Fruit fly (Drosophila melanogaster) whole organism, embryonic: ENCODE measurements around the gene D12.
A peak's percentile ranks its signal among the peaks of the same experiment; 100 is the strongest.

Experiments
- Antp ChIP-seq: fragments of 200-800 bp; sonication (Bioruptor generic); optimal IDR thresholded peaks from 3 replicates; lab custom pipeline; 2016; ENCODE audit warnings: missing biosample characterization, missing genetic modification characterization
- CG13894 ChIP-seq: fragments of 200-800 bp; sonication (Bioruptor generic); optimal IDR thresholded peaks from 3 replicates; lab custom pipeline; 2018; ENCODE audit warnings: missing biosample characterization, mild to moderate bottlenecking, missing genetic modification characterization, moderate library complexity
- CG1832 ChIP-seq: fragments of 200-800 bp; sonication (Bioruptor generic); optimal IDR thresholded peaks from 2 replicates; lab custom pipeline; 2017; ENCODE audit warnings: missing biosample characterization, mild to moderate bottlenecking, missing genetic modification characterization, inconsistent platforms
- CG4360 ChIP-seq: fragments of 200-800 bp; sonication (Bioruptor generic); IDR thresholded peaks from 2 replicates; pipeline ENCODE4 v1.3.6; 2022; ENCODE audit warnings: missing biosample characterization, missing genetic modification characterization
- CG4617 ChIP-seq: fragments of 200-800 bp; sonication (Bioruptor generic); optimal IDR thresholded peaks from 3 replicates; lab custom pipeline; 2016; ENCODE audit warnings: missing biosample characterization, missing genetic modification characterization, borderline replicate concordance
- CG7786 ChIP-seq: fragments of 200-800 bp; sonication (Bioruptor generic); optimal IDR thresholded peaks from 2 replicates; lab custom pipeline; 2016; ENCODE audit warnings: missing biosample characterization, missing genetic modification characterization
- CG7987 ChIP-seq: fragments of 200-800 bp; sonication (Bioruptor generic); optimal IDR thresholded peaks from 2 replicates; lab custom pipeline; 2018; ENCODE audit warnings: missing biosample characterization, mild to moderate bottlenecking, missing genetic modification characterization, moderate library complexity
- D ChIP-seq, 2 experiments: fragments of 200-800 bp in 1 of 2; fragments of >200 bp in 1 of 2; sonication (Bioruptor generic) in 1 of 2; optimal IDR thresholded peaks; 2 replicates in 1 of 2; 3 replicates in 1 of 2; lab custom pipeline; 2017; ENCODE audit warnings: mild to moderate bottlenecking in 1 of 2, missing biosample characterization in 1 of 2, missing genetic modification characterization in 1 of 2, missing genetic modification reagents in 1 of 2
- Deaf1 ChIP-seq: fragments of 200-800 bp; optimal IDR thresholded peaks from 3 replicates; lab custom pipeline; 2019; ENCODE audit warnings: missing biosample characterization, mild to moderate bottlenecking, missing genetic modification characterization, moderate library complexity
- Kr ChIP-seq: fragments of 200-800 bp; sonication (Bioruptor generic); optimal IDR thresholded peaks from 2 replicates; lab custom pipeline; 2017; ENCODE audit warnings: missing biosample characterization, mild to moderate bottlenecking, missing genetic modification characterization
- Med ChIP-seq: fragments of 200-800 bp; sonication (Bioruptor generic); peaks from one replicate; lab custom pipeline; 2016; ENCODE audit warnings: missing biosample characterization, missing genetic modification characterization, mild to moderate bottlenecking, inconsistent platforms, moderate library complexity
- NFAT ChIP-seq: fragments of 200-800 bp; sonication (Bioruptor generic); IDR thresholded peaks from 2 replicates; pipeline ENCODE4 v1.3.6; 2022; ENCODE audit warnings: missing biosample characterization, missing genetic modification characterization
- Rfx ChIP-seq: fragments of 200-800 bp; sonication (Bioruptor generic); IDR thresholded peaks from 2 replicates; pipeline ENCODE4 v1.3.6; 2022; ENCODE audit warnings: missing biosample characterization, missing genetic modification characterization
- Sin3A ChIP-seq: fragments of >200 bp; optimal IDR thresholded peaks from 2 replicates; lab custom pipeline; 2018
- Trl ChIP-seq, 3 experiments: fragments of >200 bp in 2 of 3; fragments of 200-800 bp in 1 of 3; sonication (Bioruptor generic) in 1 of 3; optimal IDR thresholded peaks; 2 replicates in 1 of 3; 3 replicates in 2 of 3; lab custom pipeline; 2016 to 2017; ENCODE audit warnings: missing biosample characterization in 1 of 3, missing genetic modification characterization in 1 of 3
- ap ChIP-seq: fragments of 200-800 bp; sonication (Bioruptor generic); IDR thresholded peaks from 2 replicates; pipeline ENCODE4 v1.3.6; 2022; ENCODE audit warnings: missing biosample characterization, missing genetic modification characterization
- bsh ChIP-seq, 2 experiments: fragments of 200-800 bp; sonication (Bioruptor generic); optimal IDR thresholded peaks; 2 replicates each; lab custom pipeline; 2017 to 2018; ENCODE audit warnings: mild to moderate bottlenecking in 2 of 2, missing biosample characterization in 2 of 2, missing genetic modification characterization in 2 of 2, moderate library complexity in 1 of 2
- cato ChIP-seq: fragments of 200-800 bp; sonication (Bioruptor generic); optimal IDR thresholded peaks from 2 replicates; lab custom pipeline; 2016; ENCODE audit warnings: missing biosample characterization, missing genetic modification characterization, borderline replicate concordance
- chinmo ChIP-seq: fragments of 200-800 bp; sonication (Bioruptor generic); IDR thresholded peaks from 4 replicates; pipeline ENCODE4 v1.3.6; 2022; ENCODE audit warnings: missing biosample characterization, missing genetic modification characterization; ENCODE audit not compliant: partially characterized antibody
- crol ChIP-seq: fragments of 200-800 bp; sonication (Bioruptor generic); IDR thresholded peaks from 2 replicates; pipeline ENCODE4 v1.3.6; 2022; ENCODE audit warnings: missing biosample characterization, missing genetic modification characterization
- cwo ChIP-seq: fragments of 200-800 bp; sonication (Bioruptor generic); optimal IDR thresholded peaks from 3 replicates; lab custom pipeline; 2017; ENCODE audit warnings: missing biosample characterization, missing genetic modification characterization, mild to moderate bottlenecking, moderate library complexity, missing genetic modification reagents
- dm ChIP-seq: fragments of 200-800 bp; sonication (Bioruptor generic); optimal IDR thresholded peaks from 3 replicates; lab custom pipeline; 2016; ENCODE audit warnings: missing biosample characterization, missing genetic modification characterization
- dpn ChIP-seq, 2 experiments: fragments of 200-800 bp; sonication (Bioruptor generic); optimal IDR thresholded peaks; 3 replicates each; lab custom pipeline; 2016; ENCODE audit warnings: missing biosample characterization in 2 of 2, missing genetic modification characterization in 2 of 2
- ewg ChIP-seq: fragments of 200-800 bp; sonication (Bioruptor generic); optimal IDR thresholded peaks from 3 replicates; lab custom pipeline; 2017; ENCODE audit warnings: mild to moderate bottlenecking, missing biosample characterization, missing genetic modification reagents, missing genetic modification characterization
- lbe ChIP-seq: fragments of 200-800 bp; sonication (Bioruptor generic); optimal IDR thresholded peaks from 2 replicates; lab custom pipeline; 2016; ENCODE audit warnings: missing biosample characterization, mild to moderate bottlenecking, missing genetic modification characterization
- nerfin-1 ChIP-seq: fragments of 200-800 bp; sonication (Bioruptor generic); optimal IDR thresholded peaks from 3 replicates; lab custom pipeline; 2019; ENCODE audit warnings: missing biosample characterization, mild to moderate bottlenecking, missing genetic modification characterization, moderate library complexity
- pan ChIP-seq, 4 experiments: fragments of >200 bp in 3 of 4; fragments of 200-800 bp in 1 of 4; sonication (Bioruptor generic) in 1 of 4; optimal IDR thresholded peaks in 3 of 4; IDR thresholded peaks in 1 of 4; 2 replicates each; pipeline versions ENCODE4 v1.3.6 to Lab custom; 2017 to 2022; ENCODE audit warnings: missing biosample characterization in 2 of 4, missing genetic modification characterization in 2 of 4, mixed read lengths in 1 of 4
- pros ChIP-seq: fragments of 200-800 bp; sonication (Bioruptor generic); optimal IDR thresholded peaks from 3 replicates; lab custom pipeline; 2019; ENCODE audit warnings: missing biosample characterization, mild to moderate bottlenecking, missing genetic modification characterization, moderate library complexity
- psq ChIP-seq: fragments of 200-800 bp; sonication (Bioruptor generic); optimal IDR thresholded peaks from 2 replicates; lab custom pipeline; 2017; ENCODE audit warnings: missing biosample characterization, missing genetic modification characterization
- scrt ChIP-seq: fragments of 200-800 bp; sonication (Bioruptor generic); optimal IDR thresholded peaks from 2 replicates; lab custom pipeline; 2018; ENCODE audit warnings: missing biosample characterization, mild to moderate bottlenecking, missing genetic modification characterization, moderate library complexity
- sd ChIP-seq: fragments of 200-800 bp; sonication (Bioruptor generic); optimal IDR thresholded peaks from 3 replicates; lab custom pipeline; 2018; ENCODE audit warnings: missing biosample characterization, mild to moderate bottlenecking, missing genetic modification characterization, moderate library complexity
- sens ChIP-seq: fragments of 200-800 bp; sonication (Bioruptor generic); peaks from one replicate; lab custom pipeline; 2016; ENCODE audit warnings: missing biosample characterization, missing genetic modification characterization
- seq ChIP-seq: fragments of 200-800 bp; sonication (Bioruptor generic); IDR thresholded peaks from 2 replicates; pipeline ENCODE4 v1.3.6; 2022; ENCODE audit warnings: missing biosample characterization, missing genetic modification characterization
- slbo ChIP-seq: fragments of 200-800 bp; sonication (Bioruptor generic); IDR thresholded peaks from 2 replicates; pipeline ENCODE4 v1.3.6; 2022; ENCODE audit warnings: missing biosample characterization, missing genetic modification characterization
- trem ChIP-seq: fragments of 200-800 bp; optimal IDR thresholded peaks from 3 replicates; lab custom pipeline; 2019; ENCODE audit warnings: missing biosample characterization, mild to moderate bottlenecking, missing genetic modification characterization, moderate library complexity
- z ChIP-seq: fragments of 200-800 bp; sonication (Bioruptor generic); IDR thresholded peaks from 3 replicates; pipeline ENCODE4 v1.3.6; 2022; ENCODE audit warnings: missing biosample characterization, missing genetic modification characterization
- zen2 ChIP-seq: fragments of 200-800 bp; sonication (Bioruptor generic); IDR thresholded peaks from 3 replicates; pipeline ENCODE4 v1.3.6; 2022; ENCODE audit warnings: missing biosample characterization, missing genetic modification characterization; ENCODE audit not compliant: partially characterized antibody

D12 gene

dm6 chr2L:8425962-8426759 is 11.0 kb downstream of the D12 start (continued):
- no peak for TF ChIP-seq cato (GFP tag; lab: Kevin White, UChicago)

dm6 chr2L:8425212-8425611 is 12.0 kb downstream of the D12 start:
- TF ChIP-seq Trl (optimal IDR thresholded peaks at IDR 0.05; lab: Kevin White, UChicago) (peak in 1 of 2 experiments; percentile 15), Trl (GFP tag; optimal IDR thresholded peaks at IDR 0.05; lab: Kevin White, UChicago) (no peak), sens (GFP tag; lab: Kevin White, UChicago) (peak; percentile 12), Med (GFP tag; lab: Kevin White, UChicago) (peak; percentile 31), CG7987 (GFP tag; lab: Kevin White, UChicago) (no peak)

dm6 chr2L:8424662-8425208 is 12.4 kb downstream of the D12 start:
- peak; percentile 44; the same call in 1 of the 3 replicates for TF ChIP-seq z (GFP tag; lab: Robert Waterston, UW)
- peak; percentile 27 for TF ChIP-seq CG1832 (GFP tag; lab: Kevin White, UChicago)
- TF ChIP-seq zen2 (GFP tag; lab: Robert Waterston, UW) = peak; percentile 11; the same call in 1 of the 3 replicates
- no peak for TF ChIP-seq dm (GFP tag; lab: Kevin White, UChicago)
- TF ChIP-seq CG13894 (tag; lab: Kevin White, UChicago) = peak; percentile 87
- 0 out of 4 replicates have a peak, but pooled peaks have one; percentile 13 for TF ChIP-seq chinmo
- TF ChIP-seq dpn (GFP tag; optimal IDR thresholded peaks at IDR 0.05; lab: Kevin White, UChicago) = no peak
- TF ChIP-seq nerfin-1 (tag; lab: Kevin White, UChicago) = peak; percentile 55
- TF ChIP-seq CG7786 (GFP tag; lab: Kevin White, UChicago) = no peak
- peak; percentile 39 for TF ChIP-seq sd (tag; lab: Kevin White, UChicago)
- TF ChIP-seq ewg = peak; percentile 78
- peak; percentile 44 for TF ChIP-seq sens (GFP tag; lab: Kevin White, UChicago)
- TF ChIP-seq CG4617 (GFP tag; lab: Kevin White, UChicago) = no peak
- TF ChIP-seq Deaf1 (tag; lab: Kevin White, UChicago) = peak; percentile 45
- peak; percentile 6 for TF ChIP-seq psq (GFP tag; lab: Kevin White, UChicago)
- peak; percentile 76 for TF ChIP-seq Rfx
- TF ChIP-seq trem (tag; lab: Kevin White, UChicago) = peak; percentile 16
- no peak for TF ChIP-seq Antp (GFP tag; lab: Kevin White, UChicago)
- TF ChIP-seq Kr = no peak
- TF ChIP-seq pros (GFP tag; lab: Kevin White, UChicago) = peak; percentile 73
- TF ChIP-seq Sin3A (lab: Kevin White, UChicago) = no peak
- no peak for TF ChIP-seq pan (optimal IDR thresholded peaks at IDR 0.05; lab: Kevin White, UChicago)
- no peak for TF ChIP-seq pan (GFP tag; optimal IDR thresholded peaks at IDR 0.05 in 1 of 2, IDR thresholded peaks at IDR 0.05 in 1 of 2)
- TF ChIP-seq bsh (GFP tag; optimal IDR thresholded peaks at IDR 0.05; lab: Kevin White, UChicago) = no peak
- TF ChIP-seq Trl (optimal IDR thresholded peaks at IDR 0.05; lab: Kevin White, UChicago) = peak; percentile 71 to 73
- no peak for TF ChIP-seq Trl (GFP tag; optimal IDR thresholded peaks at IDR 0.05; lab: Kevin White, UChicago)
- 0 out of 2 replicates have a peak, but pooled peaks have one; percentile 11 for TF ChIP-seq ap (GFP tag; lab: Robert Waterston, UW)
- no peak for TF ChIP-seq lbe (GFP tag; lab: Kevin White, UChicago)
- TF ChIP-seq CG4360 (GFP tag; lab: Robert Waterston, UW) = 0 out of 2 replicates have a peak, but pooled peaks have one; percentile 11
- no peak for TF ChIP-seq cwo
- peak; percentile 79 for TF ChIP-seq scrt
- no peak for TF ChIP-seq slbo (GFP tag; lab: Robert Waterston, UW)
- 0 out of 2 replicates have a peak, but pooled peaks have one; percentile 3 for TF ChIP-seq NFAT (GFP tag; lab: Robert Waterston, UW)
- peak; percentile 19 for TF ChIP-seq D (optimal IDR thresholded peaks at IDR 0.05; lab: Kevin White, UChicago)
- TF ChIP-seq D (GFP tag; optimal IDR thresholded peaks at IDR 0.05; lab: Kevin White, UChicago) = no peak
- TF ChIP-seq seq (GFP tag; lab: Robert Waterston, UW) = peak; percentile 14; the same call in 1 of the 2 replicates
- peak; percentile 56 for TF ChIP-seq crol (GFP tag; lab: Robert Waterston, UW)
